Worm (Caenorhabditis elegans): ENCODE measurements around the gene K11H12.4.

DNA sequence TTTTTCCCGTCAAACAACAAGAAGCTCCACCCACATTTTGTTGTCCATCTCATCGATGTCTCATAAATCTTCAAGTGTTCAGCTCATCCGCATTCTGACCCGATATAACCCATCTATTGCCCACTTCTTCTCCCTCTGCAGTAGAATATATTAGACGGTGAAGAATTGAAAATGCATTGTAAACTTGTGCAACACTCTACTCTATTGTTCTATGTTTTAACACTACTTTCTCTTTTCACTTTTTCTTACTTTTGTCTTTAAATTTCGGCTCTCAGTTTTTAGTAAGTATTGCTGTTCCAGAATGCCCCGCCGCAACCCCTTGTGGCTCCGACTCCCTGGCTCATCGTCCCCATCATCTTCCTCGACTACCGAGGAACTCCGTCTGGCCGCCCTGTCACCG is 26.3 kb downstream of the K11H12.4 start, which contains the start of gene K11H12.9:
- TF ChIP-seq irx-1 (tag; optimal IDR thresholded peaks at IDR 0.05), result no peak
- TF ChIP-seq efl-1 (optimal IDR thresholded peaks at IDR 0.05), result no peak
- TF ChIP-seq efl-1 (GFP tag; optimal IDR thresholded peaks at IDR 0.05 in 1 of 2), result peak in 1 of 2 experiments; percentile 41
- no peak for TF ChIP-seq nhr-11 (tag; optimal IDR thresholded peaks at IDR 0.05)
- TF ChIP-seq ceh-90 (tag; optimal IDR thresholded peaks at IDR 0.05), result no peak
- TF ChIP-seq mep-1 (tag; optimal IDR thresholded peaks at IDR 0.05), result no peak
- no peak for TF ChIP-seq jun-1 (tag; optimal IDR thresholded peaks at IDR 0.05)
- TF ChIP-seq dsc-1 (tag; optimal IDR thresholded peaks at IDR 0.05), result no peak
- TF ChIP-seq fos-1 (tag; optimal IDR thresholded peaks at IDR 0.05), result no peak
